Worm (Caenorhabditis elegans): ENCODE results near the gene H40L08.2.

- TF ChIP-seq snpc-4 (tag; optimal IDR thresholded peaks at IDR 0.05) (no peak), nhr-77 (tag; optimal IDR thresholded peaks at IDR 0.05) (no peak), aly-2 (tag; optimal IDR thresholded peaks at IDR 0.05) (no peak), nhr-76 (tag; optimal IDR thresholded peaks at IDR 0.05) (no peak), C16A3.4 (tag; optimal IDR thresholded peaks at IDR 0.05) (no peak), alr-1 (tag; optimal IDR thresholded peaks at IDR 0.05; ENCODE audit: borderline replicate concordance) (no peak)
These were observed 32.1 kb downstream of the H40L08.2 start for ce11 chrX:15045401-15045800.

Measured in whole organism, L1 larva.